Worm (Caenorhabditis elegans) whole organism, mixed stage, embryonic: ENCODE data around the gene pch-2.

Experiments
- M03D4.4 ChIP-seq: sonication (generic microtip); optimal IDR thresholded peaks from 2 replicates; lab custom pipeline; 2017; ENCODE audit warnings: mild to moderate bottlenecking, missing genetic modification characterization, missing compliant biosample characterization
- bed-3 ChIP-seq: fragments of 200-800 bp; sonication (Bioruptor generic); optimal IDR thresholded peaks from 3 replicates; lab custom pipeline; 2018; ENCODE audit warnings: mild to moderate bottlenecking, missing genetic modification characterization, moderate library complexity, missing compliant biosample characterization
- blmp-1 ChIP-seq: fragments of 150-350 bp; optimal IDR thresholded peaks from 2 replicates; lab custom pipeline; 2014; ENCODE audit warnings: missing biosample characterization, missing genetic modification characterization
- ceh-39 ChIP-seq: fragments of 150-350 bp; optimal IDR thresholded peaks from 2 replicates; lab custom pipeline; 2014; ENCODE audit warnings: missing biosample characterization, missing genetic modification characterization
- ceh-43 ChIP-seq: fragments of 200-800 bp; sonication (Bioruptor generic); optimal IDR thresholded peaks from 2 replicates; lab custom pipeline; 2018; ENCODE audit warnings: mild to moderate bottlenecking, missing genetic modification characterization, moderate library complexity, missing compliant biosample characterization
- ceh-83 ChIP-seq: fragments of 200-800 bp; sonication (Bioruptor generic); optimal IDR thresholded peaks from 2 replicates; lab custom pipeline; 2018; ENCODE audit warnings: mild to moderate bottlenecking, missing genetic modification characterization, missing compliant biosample characterization
- ces-1 ChIP-seq: fragments of 150-350 bp; optimal IDR thresholded peaks from 2 replicates; lab custom pipeline; 2014; ENCODE audit warnings: missing biosample characterization, missing genetic modification reagents, missing genetic modification characterization
- cnd-1 ChIP-seq: fragments of 200-800 bp; sonication (Bioruptor generic); optimal IDR thresholded peaks from 2 replicates; lab custom pipeline; 2018; ENCODE audit warnings: mild to moderate bottlenecking, missing genetic modification characterization, missing compliant biosample characterization
- drap-1 ChIP-seq: fragments of 200-800 bp; sonication (Bioruptor generic); optimal IDR thresholded peaks from 3 replicates; lab custom pipeline; 2018; ENCODE audit warnings: mild to moderate bottlenecking, missing genetic modification characterization, missing compliant biosample characterization
- elt-1 ChIP-seq: sonication (generic microtip); optimal IDR thresholded peaks from 2 replicates; lab custom pipeline; 2017; ENCODE audit warnings: missing genetic modification characterization, mild to moderate bottlenecking, missing compliant biosample characterization, antibody characterized with exemption, moderate library complexity, borderline replicate concordance; ENCODE audit not compliant: insufficient read depth
- elt-3 ChIP-seq: fragments of 150-350 bp; optimal IDR thresholded peaks from 2 replicates; lab custom pipeline; 2014; ENCODE audit warnings: missing biosample characterization, missing genetic modification characterization
- flh-1 ChIP-seq: fragments of 200-800 bp; sonication (Bioruptor generic); optimal IDR thresholded peaks from 2 replicates; lab custom pipeline; 2018; ENCODE audit warnings: mild to moderate bottlenecking, missing genetic modification characterization, moderate library complexity, missing compliant biosample characterization
- ham-2 ChIP-seq: fragments of 200-800 bp; sonication (Bioruptor generic); optimal IDR thresholded peaks from 2 replicates; lab custom pipeline; 2018; ENCODE audit warnings: mild to moderate bottlenecking, missing genetic modification characterization, missing compliant biosample characterization
- hlh-1 ChIP-seq: fragments of 150-350 bp; optimal IDR thresholded peaks from 2 replicates; lab custom pipeline; 2014; ENCODE audit warnings: missing biosample characterization, missing genetic modification reagents, missing genetic modification characterization
- lin-13 ChIP-seq: fragments of 150-350 bp; optimal IDR thresholded peaks from 2 replicates; lab custom pipeline; 2014; ENCODE audit warnings: missing biosample characterization, missing genetic modification characterization
- lin-32 ChIP-seq: fragments of 200-800 bp; sonication (Bioruptor generic); optimal IDR thresholded peaks from 2 replicates; lab custom pipeline; 2018; ENCODE audit warnings: mild to moderate bottlenecking, missing genetic modification characterization, missing compliant biosample characterization
- mab-5 ChIP-seq: fragments of 150-350 bp; optimal IDR thresholded peaks from 2 replicates; lab custom pipeline; 2014; ENCODE audit warnings: missing biosample characterization, missing genetic modification characterization
- mep-1 ChIP-seq: fragments of 150-350 bp; optimal IDR thresholded peaks from 2 replicates; lab custom pipeline; 2017; ENCODE audit warnings: missing biosample characterization, missing genetic modification reagents, missing genetic modification characterization, inconsistent platforms
- mls-2 ChIP-seq: sonication (generic microtip); optimal IDR thresholded peaks from 2 replicates; lab custom pipeline; 2016; ENCODE audit warnings: mild to moderate bottlenecking, missing genetic modification characterization, moderate library complexity, missing compliant biosample characterization
- nhr-12 ChIP-seq: fragments of 150-350 bp; optimal IDR thresholded peaks from 2 replicates; lab custom pipeline; 2014; ENCODE audit warnings: missing biosample characterization, missing genetic modification characterization
- nhr-2 ChIP-seq: fragments of 150-350 bp; optimal IDR thresholded peaks from 2 replicates; lab custom pipeline; 2014; ENCODE audit warnings: missing biosample characterization, missing genetic modification characterization
- nhr-237 ChIP-seq: fragments of 150-350 bp; optimal IDR thresholded peaks from 2 replicates; lab custom pipeline; 2014; ENCODE audit warnings: missing biosample characterization, missing genetic modification characterization
- nhr-28 ChIP-seq: fragments of 150-350 bp; optimal IDR thresholded peaks from 2 replicates; lab custom pipeline; 2014; ENCODE audit warnings: missing biosample characterization, missing genetic modification characterization
- nhr-76 ChIP-seq: sonication (generic microtip); optimal IDR thresholded peaks from 2 replicates; lab custom pipeline; 2017; ENCODE audit warnings: missing biosample characterization, missing genetic modification characterization
- sem-2 ChIP-seq: fragments of 200-800 bp; sonication (Bioruptor generic); optimal IDR thresholded peaks from 2 replicates; lab custom pipeline; 2018; ENCODE audit warnings: mild to moderate bottlenecking, missing genetic modification characterization, missing compliant biosample characterization
- snpc-4 ChIP-seq: fragments of 150-350 bp; optimal IDR thresholded peaks from 2 replicates; lab custom pipeline; 2014; ENCODE audit warnings: missing biosample characterization, missing genetic modification characterization
- sptf-1 ChIP-seq: sonication (generic microtip); optimal IDR thresholded peaks from 2 replicates; lab custom pipeline; 2017; ENCODE audit warnings: mild to moderate bottlenecking, missing genetic modification characterization, moderate library complexity, missing compliant biosample characterization
- tbx-8 ChIP-seq: fragments of 200-800 bp; sonication (Bioruptor generic); optimal IDR thresholded peaks from 2 replicates; lab custom pipeline; 2018; ENCODE audit warnings: mild to moderate bottlenecking, missing genetic modification characterization, moderate library complexity, missing compliant biosample characterization
- unc-120 ChIP-seq: sonication (generic microtip); optimal IDR thresholded peaks from 2 replicates; lab custom pipeline; 2017; ENCODE audit warnings: missing genetic modification characterization, missing compliant biosample characterization; ENCODE audit not compliant: poor library complexity, severe bottlenecking
- unc-39 ChIP-seq: fragments of 150-350 bp; optimal IDR thresholded peaks from 2 replicates; lab custom pipeline; 2014; ENCODE audit warnings: missing biosample characterization, missing genetic modification characterization
- unc-62 ChIP-seq: fragments of 150-350 bp; optimal IDR thresholded peaks from 2 replicates; lab custom pipeline; 2014; ENCODE audit warnings: missing biosample characterization, missing genetic modification reagents, missing genetic modification characterization
- zip-8 ChIP-seq: fragments of 150-350 bp; optimal IDR thresholded peaks from 2 replicates; lab custom pipeline; 2014; ENCODE audit warnings: missing biosample characterization, missing genetic modification characterization
- ztf-11 ChIP-seq: fragments of 150-350 bp; optimal IDR thresholded peaks from 2 replicates; lab custom pipeline; 2014; ENCODE audit warnings: missing biosample characterization, missing genetic modification characterization

Gene pch-2

DNA sequence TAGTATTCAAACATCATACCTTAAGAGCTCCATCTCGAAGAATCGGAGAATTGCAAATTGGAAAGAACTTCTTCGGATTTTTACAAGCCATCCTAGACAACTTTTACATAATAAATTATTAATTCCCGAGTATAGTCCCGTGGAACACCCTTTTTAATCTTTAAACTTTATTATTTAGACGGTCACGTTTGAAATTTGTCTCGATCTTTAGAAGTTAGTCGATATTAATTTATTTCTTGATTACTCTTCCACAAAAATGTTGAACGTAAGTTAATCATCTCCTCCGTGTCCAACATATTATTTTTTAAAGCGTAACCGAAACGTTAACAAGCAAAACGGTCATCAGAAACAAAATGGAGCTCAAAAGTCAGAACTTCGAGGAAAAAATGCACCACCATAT is 15.3 kb downstream of the pch-2 start, which contains the start of the genes decr-1.3 and T05C12.1:
TSS of gene decr-1.3 (minus strand) at position 101 of the 400 bp plus-strand sequence.
TSS of gene T05C12.1 (plus strand) at position 232 of the 400 bp plus-strand sequence.
- TF ChIP-seq tbx-8 (GFP tag; lab: Kevin White, UChicago): no peak

DNA sequence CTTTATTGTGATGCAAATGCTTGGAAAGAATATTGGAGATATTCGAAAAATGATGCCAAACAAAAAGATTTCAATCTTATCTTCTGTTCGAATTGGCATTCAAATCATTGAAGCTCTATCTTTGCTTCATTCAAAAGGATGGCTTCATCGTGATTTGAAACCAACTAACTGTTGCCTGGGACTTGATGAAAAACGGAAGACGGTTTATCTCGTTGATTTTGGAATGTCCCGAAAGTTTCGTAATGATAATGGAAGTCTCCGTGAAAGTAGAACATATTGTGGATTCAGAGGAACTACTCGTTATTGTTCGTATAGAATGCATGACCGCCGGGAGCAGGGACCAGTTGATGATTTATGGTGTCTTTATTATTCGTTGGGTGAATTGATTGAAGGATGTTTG is 16.0 kb downstream of the pch-2 start:
- no peak for TF ChIP-seq sptf-1 (tag; lab: Kevin White, UChicago)
- TF ChIP-seq mep-1 (tag; lab: Kevin White, UChicago): no peak
- TF ChIP-seq unc-120 (tag; lab: Kevin White, UChicago): no peak
- TF ChIP-seq nhr-12: no peak
- TF ChIP-seq, all 35 proteins: peak for 0

- no peak for TF ChIP-seq tbx-8 (GFP tag; lab: Kevin White, UChicago)
- TF ChIP-seq snpc-4: no peak
- TF ChIP-seq, all 35 proteins: peak for 0
These were observed 18.9 kb downstream of the pch-2 start, which contains the start of gene acr-14 for ce11 chrII:8177095-8177494. acr-14 (minus strand) TSS chrII:8177195.

ce11 chrII:8178614-8179013 is 20.5 kb downstream of the pch-2 start:
- TF ChIP-seq snpc-4: no peak
- no peak for TF ChIP-seq mep-1 (tag; lab: Kevin White, UChicago)
- TF ChIP-seq sptf-1 (tag; lab: Kevin White, UChicago): no peak
- TF ChIP-seq blmp-1 (tag; lab: Kevin White, UChicago): no peak
- TF ChIP-seq ceh-39 (tag; lab: Kevin White, UChicago): no peak

DNA sequence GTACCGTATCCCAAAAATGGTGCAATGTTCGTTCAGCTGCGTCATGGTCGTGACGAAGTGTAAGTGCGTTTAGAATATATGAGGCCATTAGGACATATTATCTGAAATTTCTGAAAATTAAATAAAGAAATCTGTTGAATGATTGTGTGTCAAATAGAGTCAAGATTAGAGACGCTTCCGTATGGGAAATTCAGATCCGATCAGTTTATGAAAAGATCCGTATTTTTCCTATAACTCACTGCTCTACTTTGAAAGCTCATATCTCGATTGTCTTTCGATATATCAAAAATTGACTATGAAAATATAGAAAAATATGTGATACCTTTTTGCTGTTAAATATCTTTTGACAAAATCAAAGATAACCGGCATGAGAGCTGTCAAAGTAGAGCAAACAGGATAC is 22.1 kb downstream of the pch-2 start, which contains the start of gene T05C12.4:
TSS of gene T05C12.4 (minus strand) at position 101 of the 400 bp plus-strand sequence.
- TF ChIP-seq mab-5 (tag; lab: Kevin White, UChicago): no peak
- TF ChIP-seq blmp-1 (tag; lab: Kevin White, UChicago): no peak
- TF ChIP-seq bed-3 (GFP tag; lab: Kevin White, UChicago): no peak
- TF ChIP-seq tbx-8 (GFP tag; lab: Kevin White, UChicago): no peak
- TF ChIP-seq ham-2 (GFP tag; lab: Kevin White, UChicago): no peak
- no peak for TF ChIP-seq nhr-28 (tag; lab: Kevin White, UChicago)
- no peak for TF ChIP-seq nhr-12
- no peak for TF ChIP-seq lin-32 (GFP tag; lab: Kevin White, UChicago)
- TF ChIP-seq mep-1 (tag; lab: Kevin White, UChicago): no peak
- TF ChIP-seq sem-2: no peak
- TF ChIP-seq nhr-76 (tag; lab: Kevin White, UChicago): no peak
- TF ChIP-seq ztf-11 (tag; lab: Kevin White, UChicago): no peak
- no peak for TF ChIP-seq lin-13
- no peak for TF ChIP-seq ces-1 (GFP tag; lab: Kevin White, UChicago)
- TF ChIP-seq elt-3 (tag; lab: Kevin White, UChicago): no peak
- no peak for TF ChIP-seq ceh-83
- TF ChIP-seq, all 35 proteins: peak for 0

- TF ChIP-seq ham-2 (GFP tag; lab: Kevin White, UChicago): no peak
- no peak for TF ChIP-seq sptf-1 (tag; lab: Kevin White, UChicago)
- no peak for TF ChIP-seq mab-5 (tag; lab: Kevin White, UChicago)
- TF ChIP-seq nhr-237: no peak
These were observed 23.3 kb downstream of the pch-2 start, which contains the start of gene dylt-3 for ce11 chrII:8181437-8181836. dylt-3 (plus strand) TSS chrII:8181737.

- TF ChIP-seq drap-1 (GFP tag; lab: Kevin White, UChicago): peak; percentile 40
- TF ChIP-seq nhr-12: no peak
- no peak for TF ChIP-seq sem-2
- no peak for TF ChIP-seq mls-2 (tag; lab: Kevin White, UChicago)
- TF ChIP-seq lin-32 (GFP tag; lab: Kevin White, UChicago): peak; percentile 59
- TF ChIP-seq unc-39 (tag; lab: Kevin White, UChicago): no peak
- no peak for TF ChIP-seq bed-3 (GFP tag; lab: Kevin White, UChicago)
- TF ChIP-seq ces-1 (GFP tag; lab: Kevin White, UChicago): peak; percentile 87
- peak; percentile 8 for TF ChIP-seq ceh-43
- TF ChIP-seq ztf-11 (tag; lab: Kevin White, UChicago): no peak
- TF ChIP-seq nhr-76 (tag; lab: Kevin White, UChicago): no peak
- no peak for TF ChIP-seq snpc-4
- TF ChIP-seq elt-3 (tag; lab: Kevin White, UChicago): no peak
- TF ChIP-seq nhr-237: peak; percentile 96
- TF ChIP-seq mab-5 (tag; lab: Kevin White, UChicago): peak; percentile 70
- TF ChIP-seq mep-1 (tag; lab: Kevin White, UChicago): peak; percentile 98
- peak; percentile 96 for TF ChIP-seq cnd-1 (tag; lab: Kevin White, UChicago)
- TF ChIP-seq ceh-83: no peak
- TF ChIP-seq zip-8 (tag; lab: Kevin White, UChicago): no peak
- peak; percentile 60 for TF ChIP-seq nhr-2
- TF ChIP-seq elt-1: no peak
- peak; percentile 91 for TF ChIP-seq lin-13
- TF ChIP-seq ceh-39 (tag; lab: Kevin White, UChicago): peak; percentile 91
- peak; percentile 86 for TF ChIP-seq unc-62 (GFP tag; lab: Kevin White, UChicago)
- TF ChIP-seq unc-120 (tag; lab: Kevin White, UChicago): no peak
- TF ChIP-seq sptf-1 (tag; lab: Kevin White, UChicago): peak; percentile 67
- peak; percentile 87 for TF ChIP-seq hlh-1
- no peak for TF ChIP-seq flh-1 (GFP tag; lab: Kevin White, UChicago)
- peak; percentile 40 for TF ChIP-seq ham-2 (GFP tag; lab: Kevin White, UChicago)
- TF ChIP-seq tbx-8 (GFP tag; lab: Kevin White, UChicago): no peak
- peak; percentile 61 for TF ChIP-seq M03D4.4 (tag; lab: Kevin White, UChicago)
These were observed 26.9 kb downstream of the pch-2 start, which contains the start of the genes mig-5 and cct-1 for ce11 chrII:8185016-8185493. mig-5 (minus strand) TSS chrII:8185023. cct-1 (plus strand) TSS chrII:8185443.
